Fruit fly (Drosophila melanogaster) whole organism, prepupa: ENCODE measurements around the gene CG14442.

Experiments
- Eip75B ChIP-seq: fragments of 200-800 bp; sonication (Bioruptor generic); optimal IDR thresholded peaks from 3 replicates; lab custom pipeline; 2016; ENCODE audit warnings: missing biosample characterization, missing genetic modification characterization
- eg ChIP-seq: fragments of 200-800 bp; sonication (Bioruptor generic); IDR thresholded peaks from 3 replicates; pipeline ENCODE4 v1.3.6; 2022; ENCODE audit warnings: missing biosample characterization, missing genetic modification characterization

DNA sequence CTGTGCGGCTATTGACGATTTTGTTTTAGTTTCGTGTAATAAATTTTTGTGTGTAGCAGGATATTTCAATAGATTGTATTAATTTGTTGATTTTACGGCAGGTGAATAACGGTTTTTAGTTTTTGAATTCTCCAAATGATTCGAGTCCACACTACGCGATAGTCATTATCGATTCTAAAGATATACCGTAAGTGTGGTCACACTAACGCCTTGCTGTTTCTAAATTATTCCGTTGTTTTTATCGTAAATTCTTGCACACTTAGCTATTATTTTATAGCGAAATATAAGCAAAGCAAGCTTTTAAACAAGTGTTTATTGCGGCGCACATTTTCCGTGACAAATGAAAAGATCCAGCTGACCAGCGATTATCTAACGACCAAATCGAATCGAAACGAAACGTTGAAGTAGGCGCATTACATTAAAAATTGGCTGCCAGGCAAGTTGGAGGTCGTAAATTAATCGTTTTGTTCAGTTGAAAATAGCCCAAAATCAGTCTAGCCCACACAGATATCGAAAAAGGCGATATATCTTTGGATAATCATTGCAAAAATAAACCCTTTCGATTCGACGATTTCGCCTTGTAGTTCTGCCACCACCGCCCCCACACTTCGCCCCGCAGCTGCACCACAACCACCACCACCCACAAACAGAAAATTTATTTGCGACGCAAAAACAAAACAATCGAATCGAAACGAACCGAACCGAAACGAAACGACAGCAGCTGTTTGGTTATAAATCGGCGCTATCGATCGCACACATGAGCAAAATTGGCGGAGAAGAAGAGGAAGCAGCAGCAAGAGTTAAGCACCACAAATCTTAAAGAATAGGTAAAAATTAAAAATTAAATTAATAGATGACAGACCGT, 10.9 kb downstream of the CG14442 start, which contains the start of gene Pink1:
- TF ChIP-seq eg = no peak
- TF ChIP-seq Eip75B = no peak
